Fruit fly (Drosophila melanogaster) whole organism, pupa: ENCODE measurements around the gene Ca-Ma2d.

Experiments used
- CG10348 ChIP-seq: fragments of 200-800 bp; sonication (Bioruptor generic); IDR thresholded peaks from 2 replicates; pipeline ENCODE4 v1.3.6; 2022; ENCODE audit warnings: missing biosample characterization, missing genetic modification characterization
- CG12605 ChIP-seq: fragments of 200-800 bp; sonication (Bioruptor generic); IDR thresholded peaks from 2 replicates; pipeline ENCODE4 v1.3.6; 2022; ENCODE audit warnings: missing biosample characterization, missing genetic modification characterization
- CG13204 ChIP-seq: fragments of 200-800 bp; sonication (Bioruptor generic); optimal IDR thresholded peaks from 2 replicates; lab custom pipeline; 2018; ENCODE audit warnings: missing biosample characterization, mild to moderate bottlenecking, missing genetic modification characterization, moderate library complexity
- CG14655 ChIP-seq: fragments of 200-800 bp; sonication (Bioruptor generic); optimal IDR thresholded peaks from 3 replicates; lab custom pipeline; 2017; ENCODE audit warnings: mild to moderate bottlenecking, missing biosample characterization, missing genetic modification reagents, missing genetic modification characterization
- CG15710 ChIP-seq: fragments of 200-800 bp; sonication (Bioruptor generic); optimal IDR thresholded peaks from 2 replicates; lab custom pipeline; 2018; ENCODE audit warnings: missing biosample characterization, mild to moderate bottlenecking, missing genetic modification characterization, moderate library complexity
- CG17806 ChIP-seq: fragments of 200-800 bp; sonication (Bioruptor generic); optimal IDR thresholded peaks from 2 replicates; lab custom pipeline; 2018; ENCODE audit warnings: missing biosample characterization, mild to moderate bottlenecking, missing genetic modification characterization, moderate library complexity
- CG32121 ChIP-seq: fragments of 200-800 bp; sonication (Bioruptor generic); IDR thresholded peaks from 2 replicates; pipeline ENCODE4 v1.3.6; 2022; ENCODE audit warnings: missing biosample characterization, missing genetic modification characterization
- CG34367 ChIP-seq: fragments of 200-800 bp; sonication (Bioruptor generic); optimal IDR thresholded peaks from 2 replicates; lab custom pipeline; 2018; ENCODE audit warnings: missing biosample characterization, mild to moderate bottlenecking, missing genetic modification characterization
- CG4496 ChIP-seq: fragments of 200-800 bp; sonication (Bioruptor generic); IDR thresholded peaks from 3 replicates; pipeline ENCODE4 v1.3.6; 2022; ENCODE audit warnings: missing biosample characterization, missing genetic modification characterization
- CG8159 ChIP-seq: fragments of 200-800 bp; sonication (Bioruptor generic); optimal IDR thresholded peaks from 3 replicates; lab custom pipeline; 2018; ENCODE audit warnings: missing biosample characterization, mild to moderate bottlenecking, missing genetic modification characterization, moderate library complexity
- CG8301 ChIP-seq: fragments of 200-800 bp; sonication (Bioruptor generic); optimal IDR thresholded peaks from 2 replicates; lab custom pipeline; 2018; ENCODE audit warnings: missing biosample characterization, mild to moderate bottlenecking, missing genetic modification characterization
- CG9948 ChIP-seq: fragments of 200-800 bp; sonication (Bioruptor generic); optimal IDR thresholded peaks from 2 replicates; lab custom pipeline; 2018; ENCODE audit warnings: missing biosample characterization, mild to moderate bottlenecking, missing genetic modification characterization, moderate library complexity
- D1 ChIP-seq: fragments of 200-800 bp; sonication (Bioruptor generic); optimal IDR thresholded peaks from 2 replicates; lab custom pipeline; 2018; ENCODE audit warnings: missing biosample characterization, mild to moderate bottlenecking, missing genetic modification characterization, moderate library complexity
- EcR ChIP-seq: fragments of 200-800 bp; sonication (Bioruptor generic); optimal IDR thresholded peaks from 3 replicates; lab custom pipeline; 2019; ENCODE audit warnings: missing biosample characterization, missing genetic modification characterization, mild to moderate bottlenecking, moderate library complexity, missing genetic modification reagents
- Ets98B ChIP-seq: fragments of 200-800 bp; sonication (Bioruptor generic); IDR thresholded peaks from 2 replicates; pipeline ENCODE4 v1.3.6; 2022; ENCODE audit warnings: missing biosample characterization, missing genetic modification characterization
- Pif1A ChIP-seq: fragments of 200-800 bp; sonication (Bioruptor generic); optimal IDR thresholded peaks from 3 replicates; lab custom pipeline; 2016; ENCODE audit warnings: missing biosample characterization, missing genetic modification characterization
- Pif1B ChIP-seq: fragments of 200-800 bp; sonication (Bioruptor generic); optimal IDR thresholded peaks from 3 replicates; lab custom pipeline; 2016; ENCODE audit warnings: missing biosample characterization, missing genetic modification characterization
- Snoo ChIP-seq: fragments of 200-800 bp; sonication (Bioruptor generic); optimal IDR thresholded peaks from 3 replicates; lab custom pipeline; 2017; ENCODE audit warnings: missing biosample characterization, mild to moderate bottlenecking, missing genetic modification characterization, inconsistent platforms
- fd96Ca ChIP-seq: fragments of 200-800 bp; sonication (Bioruptor generic); IDR thresholded peaks from 3 replicates; pipeline ENCODE4 v1.3.6; 2022; ENCODE audit warnings: missing biosample characterization, missing genetic modification characterization
- gl ChIP-seq: fragments of 200-800 bp; sonication (Bioruptor generic); optimal IDR thresholded peaks from 2 replicates; lab custom pipeline; 2018; ENCODE audit warnings: missing biosample characterization, mild to moderate bottlenecking, missing genetic modification characterization
- rn ChIP-seq: fragments of 200-800 bp; sonication (Bioruptor generic); IDR thresholded peaks from 2 replicates; pipeline ENCODE4 v1.3.6; 2022; ENCODE audit warnings: missing biosample characterization, missing genetic modification characterization

Ca-Ma2d gene

DNA sequence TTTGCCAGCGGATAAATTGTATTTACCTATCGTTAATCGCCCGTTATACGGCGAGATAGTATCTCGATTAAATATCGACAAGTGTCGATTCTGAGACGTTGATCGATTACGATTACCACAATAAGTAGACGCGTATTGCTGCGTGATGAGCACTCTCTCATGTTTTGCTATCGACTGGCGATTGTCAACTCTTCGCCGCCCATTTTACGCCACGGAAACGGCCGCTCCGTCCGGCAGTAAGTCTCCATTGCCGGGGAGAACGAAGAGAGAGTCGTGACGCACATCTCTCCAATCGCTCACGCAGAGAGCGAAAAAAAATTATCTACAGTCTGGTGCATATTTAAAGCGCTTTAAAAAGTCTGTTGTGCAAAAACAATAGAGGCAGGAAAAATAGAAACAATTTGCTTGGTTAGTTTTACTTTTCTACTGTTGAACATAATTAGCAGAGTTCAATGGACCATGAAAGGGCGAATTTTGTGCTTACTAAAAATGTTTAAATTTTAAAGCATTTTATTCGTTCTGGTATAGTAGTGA, 20.4 kb downstream of the Ca-Ma2d start, which contains the start of gene CG46309:
CG46309 (minus strand) TSS at position 191 of the 534 bp plus-strand sequence.
- TF ChIP-seq Pif1A (GFP tag; lab: Kevin White, UChicago) (peak; percentile 34), Snoo (tag; lab: Kevin White, UChicago) (peak; percentile 1), CG32121 (no peak), CG9948 (no peak), CG15710 (tag; lab: Kevin White, UChicago) (no peak), CG8301 (tag; lab: Kevin White, UChicago) (peak; percentile 31), Pif1B (no peak), rn (GFP tag; lab: Robert Waterston, UW) (no peak), gl (tag; lab: Kevin White, UChicago) (no peak), CG17806 (tag; lab: Kevin White, UChicago) (peak; percentile 41), CG14655 (no peak), CG10348 (no peak), CG13204 (GFP tag; lab: Kevin White, UChicago) (no peak)

dm6 chr2L:16255232-16256117, 24.2 kb downstream of the Ca-Ma2d start:
- TF ChIP-seq Pif1B (no peak), CG34367 (tag; lab: Kevin White, UChicago) (peak; percentile 34), CG13204 (GFP tag; lab: Kevin White, UChicago) (peak; percentile 13), gl (tag; lab: Kevin White, UChicago) (peak; percentile 50), CG9948 (no peak), CG12605 (GFP tag; lab: Robert Waterston, UW) (no peak), rn (GFP tag; lab: Robert Waterston, UW) (no peak), CG8301 (tag; lab: Kevin White, UChicago) (no peak), CG14655 (no peak), CG15710 (tag; lab: Kevin White, UChicago) (peak; percentile 12), EcR (GFP tag; lab: Kevin White, UChicago) (peak; percentile 98), Pif1A (GFP tag; lab: Kevin White, UChicago) (no peak), CG32121 (no peak), fd96Ca (no peak), Snoo (tag; lab: Kevin White, UChicago) (no peak), CG8159 (tag; lab: Kevin White, UChicago) (peak; percentile 24), CG17806 (tag; lab: Kevin White, UChicago) (no peak), D1 (tag; lab: Kevin White, UChicago) (no peak), Ets98B (GFP tag; lab: Robert Waterston, UW) (no peak), CG4496 (GFP tag; lab: Robert Waterston, UW) (no peak), CG10348 (no peak)

- no peak for TF ChIP-seq CG9948
- TF ChIP-seq CG10348 = no peak
Measured at dm6 chr2L:16256118-16256435, 24.8 kb downstream of the Ca-Ma2d start.

DNA sequence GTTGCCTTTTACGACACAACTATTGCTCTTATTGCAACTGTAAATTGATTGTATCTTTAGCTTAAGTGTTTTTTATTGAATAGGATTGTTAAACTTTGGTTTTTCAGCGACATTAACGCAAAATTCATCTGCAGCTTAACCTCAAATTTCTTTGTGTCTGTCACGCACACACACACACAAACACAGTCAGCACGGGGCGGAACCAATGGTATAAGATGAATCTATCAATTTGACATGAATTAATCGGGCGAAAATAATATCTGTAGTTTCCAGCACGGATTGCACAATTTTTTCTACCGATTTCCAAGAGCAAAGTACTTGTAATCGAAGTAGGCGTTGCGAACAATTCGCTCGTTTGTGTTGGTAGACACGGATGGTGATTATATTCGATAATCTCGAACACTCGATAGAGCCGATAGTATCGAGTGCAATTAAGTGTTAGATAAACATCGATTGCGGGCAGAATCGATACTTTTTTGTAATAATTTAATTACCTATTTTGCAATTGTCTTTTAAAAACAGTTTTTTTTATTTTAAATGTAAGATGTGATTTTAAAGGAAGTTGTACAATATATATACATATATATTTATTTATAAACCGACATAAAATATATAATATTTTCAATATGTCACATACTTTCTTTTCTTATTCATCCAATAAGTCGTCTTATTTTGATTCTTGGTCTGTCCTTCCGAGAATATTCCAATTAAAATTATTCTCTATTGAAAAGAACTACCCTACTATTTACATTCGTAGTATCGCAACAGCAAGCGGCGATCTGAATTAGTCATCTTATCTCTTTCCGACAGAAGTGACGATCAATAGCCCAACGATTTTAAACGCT, 26.2 kb downstream of the Ca-Ma2d start, which contains the start of the genes PRL-1 and EndoGI:
PRL-1 (minus strand) TSS at position 380 of the 845 bp plus-strand sequence.
EndoGI (plus strand) TSS at position 462 of the 845 bp plus-strand sequence.
- TF ChIP-seq CG15710 (tag; lab: Kevin White, UChicago) (peak; percentile 79), CG34367 (tag; lab: Kevin White, UChicago) (peak; percentile 72), CG12605 (GFP tag; lab: Robert Waterston, UW) (peak; percentile 85), fd96Ca (no peak), CG13204 (GFP tag; lab: Kevin White, UChicago) (no peak), CG14655 (no peak), CG10348 (no peak), EcR (GFP tag; lab: Kevin White, UChicago) (no peak), Pif1A (GFP tag; lab: Kevin White, UChicago) (peak; percentile 68), rn (GFP tag; lab: Robert Waterston, UW) (no peak; the same call in 1 of the 2 replicates), D1 (tag; lab: Kevin White, UChicago) (peak; percentile 4), Ets98B (GFP tag; lab: Robert Waterston, UW) (peak; percentile 78; the same call in 1 of the 2 replicates), CG9948 (peak; percentile 71), Snoo (tag; lab: Kevin White, UChicago) (peak; percentile 57), CG17806 (tag; lab: Kevin White, UChicago) (peak; percentile 75), Pif1B (peak; percentile 47), CG32121 (peak; percentile 87), CG4496 (GFP tag; lab: Robert Waterston, UW) (peak; percentile 91), gl (tag; lab: Kevin White, UChicago) (peak; percentile 10), CG8301 (tag; lab: Kevin White, UChicago) (peak; percentile 67), CG8159 (tag; lab: Kevin White, UChicago) (peak; percentile 81)
- TF ChIP-seq, all 21 proteins: peak for 15
